Worm (Caenorhabditis elegans) whole organism, midembryonic: ENCODE measurements around the gene qdpr-1.

Experiments
- T22C8.4 ChIP-seq: fragments of 200-800 bp; sonication (Bioruptor generic); IDR thresholded peaks from 2 replicates; pipeline ENCODE4 v1.3.6; 2022; ENCODE audit warnings: missing genetic modification characterization, missing compliant biosample characterization
- cog-1 ChIP-seq: sonication (generic microtip); optimal IDR thresholded peaks from 2 replicates; lab custom pipeline; 2016; ENCODE audit warnings: missing genetic modification characterization, missing compliant biosample characterization
- flt-1 ChIP-seq: fragments of 200-800 bp; sonication (Bioruptor generic); IDR thresholded peaks from 2 replicates; pipeline ENCODE4 v1.3.6; 2022; ENCODE audit warnings: missing genetic modification characterization, missing compliant biosample characterization
- klf-2 ChIP-seq: fragments of 200-800 bp; sonication (Bioruptor generic); conservative IDR thresholded peaks from 2 replicates; pipeline ENCODE4 v1.3.6; 2022; ENCODE audit warnings: missing genetic modification reagents, missing genetic modification characterization, missing compliant biosample characterization
- med-1 ChIP-seq: sonication (generic microtip); optimal IDR thresholded peaks from 2 replicates; lab custom pipeline; 2017; ENCODE audit warnings: missing genetic modification characterization, mild to moderate bottlenecking, missing compliant biosample characterization, antibody characterized with exemption, missing genetic modification reagents; ENCODE audit not compliant: insufficient read depth
- ztf-23 ChIP-seq: fragments of 200-800 bp; sonication (Bioruptor generic); IDR thresholded peaks from 2 replicates; pipeline ENCODE4 v1.3.6; 2022; ENCODE audit warnings: missing genetic modification reagents, missing genetic modification characterization, missing compliant biosample characterization
- ztf-29 ChIP-seq: fragments of 200-800 bp; sonication (Bioruptor generic); IDR thresholded peaks from 2 replicates; pipeline ENCODE4 v1.3.6; 2022; ENCODE audit warnings: missing genetic modification reagents, missing genetic modification characterization, missing compliant biosample characterization

DNA sequence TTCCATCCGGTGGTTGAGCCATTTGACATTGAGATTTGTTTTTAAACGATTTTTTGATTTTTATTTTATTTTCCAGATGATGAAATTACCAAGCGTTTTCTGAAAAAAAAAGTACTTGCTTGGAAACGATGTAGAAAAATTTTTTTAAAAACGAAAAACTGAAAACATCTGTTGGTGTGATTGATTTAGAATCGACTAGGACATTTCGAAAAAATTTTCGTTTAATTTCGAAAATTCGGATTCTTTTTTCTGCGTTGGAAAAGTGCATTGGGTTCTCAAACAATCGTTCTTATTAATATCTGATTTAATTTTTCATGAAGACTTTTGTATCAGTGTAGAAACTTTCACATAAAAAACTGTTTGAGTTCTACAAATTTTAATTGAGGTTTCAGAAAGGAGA is 34.5 kb upstream of the qdpr-1 start, which contains the start of gene F53A2.9:
- TF ChIP-seq ztf-23 (GFP tag; lab: Robert Waterston, UW) (no peak), flt-1 (no peak), cog-1 (tag; lab: Kevin White, UChicago) (no peak), klf-2 (GFP tag; lab: Robert Waterston, UW) (no peak), med-1 (no peak), T22C8.4 (GFP tag; lab: Robert Waterston, UW) (no peak), ztf-29 (GFP tag; lab: Robert Waterston, UW) (no peak)
